Fruit fly (Drosophila melanogaster): ENCODE measurements around the gene Acp95EF.

Gene Acp95EF

dm6 chr3R:24271071-24271470 is 42.3 kb downstream of the Acp95EF start, which contains the start of gene jar (continued):
- TF ChIP-seq lov (optimal IDR thresholded peaks at IDR 0.05) (no peak), lov (GFP tag; IDR thresholded peaks at IDR 0.05) (0 out of 3 replicates have a peak, but pooled peaks have one; percentile 32), HLH4C (GFP tag; IDR thresholded peaks at IDR 0.05; ENCODE audit: partially characterized antibody) (peak; percentile 73), bcd (GFP tag; optimal IDR thresholded peaks at IDR 0.05) (no peak), odd (GFP tag; optimal IDR thresholded peaks at IDR 0.05) (peak; percentile 22), CG2202 (tag; optimal IDR thresholded peaks at IDR 0.05) (peak; percentile 24), knrl (GFP tag; IDR thresholded peaks at IDR 0.05; ENCODE audit: partially characterized antibody) (peak; percentile 88), Jarid2 (GFP tag; optimal IDR thresholded peaks at IDR 0.05) (peak; percentile 99), CG7271 (tag; optimal IDR thresholded peaks at IDR 0.05) (no peak), da (GFP tag; optimal IDR thresholded peaks at IDR 0.05) (no peak), Dbx (GFP tag; IDR thresholded peaks at IDR 0.05) (peak; percentile 58; the same call in 1 of the 3 replicates), fd3F (GFP tag; optimal IDR thresholded peaks at IDR 0.05) (no peak), Sin3A (optimal IDR thresholded peaks at IDR 0.05) (peak; percentile 49), nerfin-1 (tag; optimal IDR thresholded peaks at IDR 0.05) (peak; percentile 50), kah (GFP tag; optimal IDR thresholded peaks at IDR 0.05) (peak; percentile 34), MTF-1 (GFP tag; optimal IDR thresholded peaks at IDR 0.05; ENCODE audit: borderline replicate concordance) (peak; percentile 51), ash1 (GFP tag; optimal IDR thresholded peaks at IDR 0.05) (peak; percentile 52), ac (GFP tag; optimal IDR thresholded peaks at IDR 0.05) (no peak), Nf-YC (tag; optimal IDR thresholded peaks at IDR 0.05) (peak; percentile 53), pho (GFP tag; optimal IDR thresholded peaks at IDR 0.05) (peak; percentile 12), rib (GFP tag; IDR thresholded peaks at IDR 0.05) (peak; percentile 65), cg (GFP tag; optimal IDR thresholded peaks at IDR 0.05) (peak; percentile 27), run (tag; optimal IDR thresholded peaks at IDR 0.05) (peak; percentile 39), so (GFP tag; IDR thresholded peaks at IDR 0.05) (peak; percentile 74; the same call in 2 of the 3 replicates), prd (optimal IDR thresholded peaks at IDR 0.05) (no peak), prd (GFP tag; IDR thresholded peaks at IDR 0.05) (0 out of 3 replicates have a peak, but pooled peaks have one; percentile 16), CG11560 (tag; IDR thresholded peaks at IDR 0.05) (no peak), CG11723 (GFP tag; optimal IDR thresholded peaks at IDR 0.05) (no peak), CG13775 (GFP tag; optimal IDR thresholded peaks at IDR 0.05) (peak; percentile 4), bsh (GFP tag; optimal IDR thresholded peaks at IDR 0.05) (no peak), CG1603 (tag; optimal IDR thresholded peaks at IDR 0.05) (peak; percentile 90), tna (GFP tag; IDR thresholded peaks at IDR 0.05; ENCODE audit: partially characterized antibody) (peak; percentile 71), abd-A (tag; optimal IDR thresholded peaks at IDR 0.05) (peak; percentile 22), CG11093 (GFP tag; IDR thresholded peaks at IDR 0.05) (no peak), CG9797 (GFP tag; optimal IDR thresholded peaks at IDR 0.05) (peak; percentile 99), zen2 (GFP tag; IDR thresholded peaks at IDR 0.05; ENCODE audit: partially characterized antibody) (peak; percentile 87), HLHmδ (GFP tag; optimal IDR thresholded peaks at IDR 0.05) (peak; percentile 25), wek (GFP tag; optimal IDR thresholded peaks at IDR 0.05) (peak; percentile 65), row (GFP tag; IDR thresholded peaks at IDR 0.05) (peak; percentile 59), exex (tag; optimal IDR thresholded peaks at IDR 0.05) (peak; percentile 22), Dref (GFP tag; IDR thresholded peaks at IDR 0.05) (peak; percentile 55), br (optimal IDR thresholded peaks at IDR 0.05) (no peak), CG4424 (GFP tag; optimal IDR thresholded peaks at IDR 0.05) (no peak), sens (GFP tag) (peak; percentile 90), CG3726 (GFP tag; IDR thresholded peaks at IDR 0.05) (no peak), CG13296 (GFP tag; optimal IDR thresholded peaks at IDR 0.05) (peak; percentile 16), CG18262 (tag; optimal IDR thresholded peaks at IDR 0.05) (peak; percentile 30), ATbp (GFP tag; optimal IDR thresholded peaks at IDR 0.05) (peak; percentile 21), hb (GFP tag; IDR thresholded peaks at IDR 0.05; ENCODE audit: partially characterized antibody) (peak; percentile 70), CG6791 (GFP tag; IDR thresholded peaks at IDR 0.05; ENCODE audit: partially characterized antibody) (peak; percentile 91), HLH54F (GFP tag; optimal IDR thresholded peaks at IDR 0.05) (no peak)

Data from whole organism, embryonic.